Fruit fly (Drosophila melanogaster): ENCODE measurements around the gene CG13946.

The CG13946 gene

dm6 chr2L:821242-821985 is 45.1 kb downstream of the CG13946 start, which contains the start of gene CG3662 (continued):
- TF ChIP-seq CG2712 (tag; optimal IDR thresholded peaks at IDR 0.05) (peak; percentile 29), HmgZ (tag; optimal IDR thresholded peaks at IDR 0.05) (peak; percentile 82), CG10209 (GFP tag; optimal IDR thresholded peaks at IDR 0.05) (no peak), Atf-2 (GFP tag; optimal IDR thresholded peaks at IDR 0.05) (no peak), bbx (GFP tag; IDR thresholded peaks at IDR 0.05; ENCODE audit: partially characterized antibody) (peak; percentile 33; the same call in 1 of the 2 replicates), CG10366 (GFP tag; IDR thresholded peaks at IDR 0.05) (no peak), abd-A (tag; optimal IDR thresholded peaks at IDR 0.05) (no peak), sna (GFP tag; IDR thresholded peaks at IDR 0.05; ENCODE audit: partially characterized antibody) (no peak), MBD-R2 (GFP tag; IDR thresholded peaks at IDR 0.05) (peak; percentile 69), caup (GFP tag; optimal IDR thresholded peaks at IDR 0.05; ENCODE audit: severe bottlenecking) (peak; percentile 18), Doc3 (GFP tag; IDR thresholded peaks at IDR 0.05; ENCODE audit: partially characterized antibody) (no peak), Doc2 (GFP tag; IDR thresholded peaks at IDR 0.05) (no peak), tll (GFP tag; optimal IDR thresholded peaks at IDR 0.05) (no peak), ems (GFP tag; optimal IDR thresholded peaks at IDR 0.05) (no peak), CG1024 (GFP tag; IDR thresholded peaks at IDR 0.05) (no peak), CG16815 (GFP tag; optimal IDR thresholded peaks at IDR 0.05) (no peak), danr (GFP tag; IDR thresholded peaks at IDR 0.05) (no peak), D19B (GFP tag; optimal IDR thresholded peaks at IDR 0.05) (no peak), insv (GFP tag; optimal IDR thresholded peaks at IDR 0.05) (no peak), Side (GFP tag; optimal IDR thresholded peaks at IDR 0.05) (no peak), pb (GFP tag; optimal IDR thresholded peaks at IDR 0.05) (no peak), Abd-B (GFP tag; optimal IDR thresholded peaks at IDR 0.05) (no peak), gcm (GFP tag; optimal IDR thresholded peaks at IDR 0.05) (no peak), cato (GFP tag; optimal IDR thresholded peaks at IDR 0.05; ENCODE audit: borderline replicate concordance) (no peak), CG17829 (tag; optimal IDR thresholded peaks at IDR 0.05) (peak; percentile 7), Bgb (GFP tag; IDR thresholded peaks at IDR 0.05; ENCODE audit: partially characterized antibody) (peak; percentile 18; the same call in 1 of the 2 replicates), H15 (GFP tag; IDR thresholded peaks at IDR 0.05) (no peak), Dll (GFP tag; IDR thresholded peaks at IDR 0.05; ENCODE audit: partially characterized antibody) (peak; percentile 49; the same call in 2 of the 4 replicates), CG18619 (GFP tag; optimal IDR thresholded peaks at IDR 0.05) (no peak), CG7786 (GFP tag; optimal IDR thresholded peaks at IDR 0.05) (no peak), lbe (GFP tag; optimal IDR thresholded peaks at IDR 0.05) (no peak), Oaz (GFP tag; IDR thresholded peaks at IDR 0.05) (no peak), Med (GFP tag) (peak; percentile 88), pan (optimal IDR thresholded peaks at IDR 0.05) (no peak), pan (GFP tag; optimal IDR thresholded peaks at IDR 0.05 in 1 of 2, IDR thresholded peaks at IDR 0.05 in 1 of 2) (peak in 1 of 2 experiments; percentile 25), CG10147 (GFP tag; optimal IDR thresholded peaks at IDR 0.05) (peak; percentile 1), hbn (GFP tag; IDR thresholded peaks at IDR 0.05; ENCODE audit: partially characterized antibody) (no peak), CG9215 (GFP tag; IDR thresholded peaks at IDR 0.05) (no peak), Mes4 (GFP tag; optimal IDR thresholded peaks at IDR 0.05) (no peak), ci (GFP tag; IDR thresholded peaks at IDR 0.05) (peak; percentile 72; the same call in 2 of the 3 replicates), pnt (GFP tag; optimal IDR thresholded peaks at IDR 0.05) (no peak), CG11247 (GFP tag; IDR thresholded peaks at IDR 0.05) (no peak), Trl (optimal IDR thresholded peaks at IDR 0.05) (no peak), Trl (GFP tag; optimal IDR thresholded peaks at IDR 0.05) (no peak), usp (GFP tag; optimal IDR thresholded peaks at IDR 0.05) (no peak), CG14050 (GFP tag; IDR thresholded peaks at IDR 0.05) (no peak), CG13296 (GFP tag; optimal IDR thresholded peaks at IDR 0.05) (no peak), CG4854 (GFP tag; optimal IDR thresholded peaks at IDR 0.05) (no peak), CG32532 (GFP tag; IDR thresholded peaks at IDR 0.05) (no peak), CG12299 (tag; optimal IDR thresholded peaks at IDR 0.05) (peak; percentile 29)

Data from whole organism, embryonic.